Worm (Caenorhabditis elegans) whole organism, mixed stage, embryonic: ENCODE measurements around the gene R74.7.

Experiments used
- bed-3 ChIP-seq: fragments of 200-800 bp; sonication (Bioruptor generic); optimal IDR thresholded peaks from 3 replicates; lab custom pipeline; 2018; ENCODE audit warnings: mild to moderate bottlenecking, missing genetic modification characterization, moderate library complexity, missing compliant biosample characterization
- blmp-1 ChIP-seq: fragments of 150-350 bp; optimal IDR thresholded peaks from 2 replicates; lab custom pipeline; 2014; ENCODE audit warnings: missing biosample characterization, missing genetic modification characterization
- ceh-83 ChIP-seq: fragments of 200-800 bp; sonication (Bioruptor generic); optimal IDR thresholded peaks from 2 replicates; lab custom pipeline; 2018; ENCODE audit warnings: mild to moderate bottlenecking, missing genetic modification characterization, missing compliant biosample characterization
- drap-1 ChIP-seq: fragments of 200-800 bp; sonication (Bioruptor generic); optimal IDR thresholded peaks from 3 replicates; lab custom pipeline; 2018; ENCODE audit warnings: mild to moderate bottlenecking, missing genetic modification characterization, missing compliant biosample characterization
- lin-13 ChIP-seq: fragments of 150-350 bp; optimal IDR thresholded peaks from 2 replicates; lab custom pipeline; 2014; ENCODE audit warnings: missing biosample characterization, missing genetic modification characterization
- lin-32 ChIP-seq: fragments of 200-800 bp; sonication (Bioruptor generic); optimal IDR thresholded peaks from 2 replicates; lab custom pipeline; 2018; ENCODE audit warnings: mild to moderate bottlenecking, missing genetic modification characterization, missing compliant biosample characterization
- nhr-28 ChIP-seq: fragments of 150-350 bp; optimal IDR thresholded peaks from 2 replicates; lab custom pipeline; 2014; ENCODE audit warnings: missing biosample characterization, missing genetic modification characterization
- pha-4 ChIP-seq: fragments of 150-350 bp; optimal IDR thresholded peaks from 2 replicates; lab custom pipeline; 2018; ENCODE audit warnings: missing biosample characterization, missing genetic modification reagents, missing genetic modification characterization
- snpc-4 ChIP-seq: fragments of 150-350 bp; optimal IDR thresholded peaks from 2 replicates; lab custom pipeline; 2014; ENCODE audit warnings: missing biosample characterization, missing genetic modification characterization
- unc-62 ChIP-seq: fragments of 150-350 bp; optimal IDR thresholded peaks from 2 replicates; lab custom pipeline; 2014; ENCODE audit warnings: missing biosample characterization, missing genetic modification reagents, missing genetic modification characterization

- TF ChIP-seq unc-62 (GFP tag; lab: Kevin White, UChicago), result no peak
- no peak for TF ChIP-seq drap-1
- TF ChIP-seq blmp-1 (tag; lab: Kevin White, UChicago), result no peak
- no peak for TF ChIP-seq lin-32
- no peak for TF ChIP-seq snpc-4 (tag; lab: Kevin White, UChicago)
- TF ChIP-seq nhr-28, result no peak
- no peak for TF ChIP-seq pha-4 (tag; lab: Kevin White, UChicago)
- no peak for TF ChIP-seq lin-13
- no peak for TF ChIP-seq bed-3 (GFP tag; lab: Kevin White, UChicago)
- TF ChIP-seq ceh-83, result no peak
Measured at ce11 chrIII:4242225-4242862, 38.1 kb downstream of the R74.7 start, which contains the start of gene F43C1.7.
